Fruit fly (Drosophila melanogaster): ENCODE measurements around the gene eIF4E1.

eIF4E1 gene

dm6 chr3L:9383345-9384075, 18.8 kb downstream of the eIF4E1 start, which contains the start of gene Hsp27:
Gene Hsp27 (plus strand): TSS chr3L:9384063.
- TF ChIP-seq CG17801 (GFP tag; optimal IDR thresholded peaks at IDR 0.05; ENCODE audit: partially characterized antibody), result peak; percentile 99

dm6 chr3L:9381602-9382001, 20.7 kb downstream of the eIF4E1 start, which contains the start of gene Hsp23:
Gene Hsp23 (plus strand): TSS chr3L:9381882.
- TF ChIP-seq CG17801 (GFP tag; optimal IDR thresholded peaks at IDR 0.05; ENCODE audit: partially characterized antibody), result no peak

dm6 chr3L:9380344-9380849, 21.9 kb downstream of the eIF4E1 start:
- TF ChIP-seq CG17801 (GFP tag; optimal IDR thresholded peaks at IDR 0.05; ENCODE audit: partially characterized antibody), result no peak

dm6 chr3L:9379484-9380343, 22.5 kb downstream of the eIF4E1 start, which contains the start of gene Hsp67Ba:
Gene Hsp67Ba (minus strand): TSS chr3L:9379534.
- no peak for TF ChIP-seq CG17801 (GFP tag; optimal IDR thresholded peaks at IDR 0.05; ENCODE audit: partially characterized antibody)

dm6 chr3L:9377198-9378035, 24.8 kb downstream of the eIF4E1 start, which contains the start of gene Hsp26:
Gene Hsp26 (minus strand): TSS chr3L:9377427.
- peak; percentile 90 for TF ChIP-seq CG17801 (GFP tag; optimal IDR thresholded peaks at IDR 0.05; ENCODE audit: partially characterized antibody)

- no peak for TF ChIP-seq CG17801 (GFP tag; optimal IDR thresholded peaks at IDR 0.05; ENCODE audit: partially characterized antibody)
Measured at dm6 chr3L:9376573-9376972, 25.7 kb downstream of the eIF4E1 start.

dm6 chr3L:9375130-9375529, 27.1 kb downstream of the eIF4E1 start, which contains the start of gene CG4461:
Gene CG4461 (plus strand): TSS chr3L:9375430.
- TF ChIP-seq CG17801 (GFP tag; optimal IDR thresholded peaks at IDR 0.05; ENCODE audit: partially characterized antibody), result no peak

- no peak for TF ChIP-seq CG17801 (GFP tag; optimal IDR thresholded peaks at IDR 0.05; ENCODE audit: partially characterized antibody)
Measured at dm6 chr3L:9373374-9374004, 28.8 kb downstream of the eIF4E1 start.

- no peak for TF ChIP-seq CG17801 (GFP tag; optimal IDR thresholded peaks at IDR 0.05; ENCODE audit: partially characterized antibody)
Measured at dm6 chr3L:9372278-9372975, 29.8 kb downstream of the eIF4E1 start, which contains the start of the genes Hsp67Bc, CG4456 and Hsp22. Gene Hsp67Bc (minus strand): TSS chr3L:9372497. Gene CG4456 (plus strand): TSS chr3L:9372722. Gene Hsp22 (plus strand): TSS chr3L:9372931.

- TF ChIP-seq CG17801 (GFP tag; optimal IDR thresholded peaks at IDR 0.05; ENCODE audit: partially characterized antibody), result peak; percentile 64
Measured at dm6 chr3L:9370907-9371365, 31.3 kb downstream of the eIF4E1 start, which contains the start of gene Fdx1. Gene Fdx1 (minus strand): TSS chr3L:9371238.

- no peak for TF ChIP-seq CG17801 (GFP tag; optimal IDR thresholded peaks at IDR 0.05; ENCODE audit: partially characterized antibody)
Measured at dm6 chr3L:9368665-9369064, 33.6 kb downstream of the eIF4E1 start.

- peak; percentile 78 for TF ChIP-seq CG17801 (GFP tag; optimal IDR thresholded peaks at IDR 0.05; ENCODE audit: partially characterized antibody)
Measured at dm6 chr3L:9367431-9367867, 34.8 kb downstream of the eIF4E1 start.

- no peak for TF ChIP-seq CG17801 (GFP tag; optimal IDR thresholded peaks at IDR 0.05; ENCODE audit: partially characterized antibody)
Measured at dm6 chr3L:9366850-9367430, 35.3 kb downstream of the eIF4E1 start, which contains the start of the genes Klp67A and CG4452. Gene Klp67A (minus strand): TSS chr3L:9367046. Gene CG4452 (plus strand): TSS chr3L:9367377.

Data from ovary, adult (tissue).